Fruit fly (Drosophila melanogaster): ENCODE measurements around the gene CG34159.
A peak's percentile ranks its signal among the peaks of the same experiment; 100 is the strongest.

Gene CG34159

DNA sequence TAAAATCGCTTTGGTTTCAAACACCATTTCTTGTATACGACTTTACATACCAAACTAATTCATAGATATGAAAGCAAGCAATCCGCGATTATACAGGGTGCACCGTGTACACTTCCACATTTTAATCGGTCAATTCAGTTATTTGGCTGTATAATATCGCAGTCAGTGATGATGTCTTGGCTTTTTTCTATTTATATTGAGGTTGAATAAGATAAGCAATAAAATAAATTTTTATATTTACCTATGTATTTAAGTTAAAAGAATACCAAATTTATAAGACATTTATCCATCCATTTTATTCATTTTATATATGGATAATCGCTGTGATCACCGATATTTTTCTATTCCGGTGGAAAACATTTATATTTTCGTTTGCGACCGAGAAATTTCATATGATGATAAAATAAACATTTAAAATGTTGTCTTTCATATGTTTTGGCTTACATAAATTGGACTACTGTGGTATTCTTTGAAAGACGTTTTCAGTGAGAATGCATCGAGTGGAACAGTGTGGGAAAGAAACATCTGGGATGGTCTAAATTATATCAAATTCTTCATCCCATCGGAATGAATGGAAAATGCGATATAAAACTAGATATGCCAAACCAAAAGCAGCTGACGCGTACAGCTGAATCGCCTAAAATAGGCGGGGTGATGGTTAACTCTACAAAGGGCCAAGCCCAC, 22.7 kb upstream of the CG34159 start, which contains the start of gene CG5708 (continued):
- TF ChIP-seq Hr3 (GFP tag; optimal IDR thresholded peaks at IDR 0.05) (no peak), CG13775 (GFP tag; optimal IDR thresholded peaks at IDR 0.05) (peak; percentile 17), CG10267 (tag; optimal IDR thresholded peaks at IDR 0.05) (peak; percentile 25), CG9932 (GFP tag; IDR thresholded peaks at IDR 0.05) (no peak), CG4282 (GFP tag; optimal IDR thresholded peaks at IDR 0.05) (no peak), ranshi (GFP tag; IDR thresholded peaks at IDR 0.05) (no peak), CG14965 (GFP tag; optimal IDR thresholded peaks at IDR 0.05; ENCODE audit: borderline replicate concordance) (no peak), CG4854 (GFP tag; optimal IDR thresholded peaks at IDR 0.05) (no peak), pzg (GFP tag; optimal IDR thresholded peaks at IDR 0.05) (peak; percentile 58), en (GFP tag; optimal IDR thresholded peaks at IDR 0.05) (no peak)

DNA sequence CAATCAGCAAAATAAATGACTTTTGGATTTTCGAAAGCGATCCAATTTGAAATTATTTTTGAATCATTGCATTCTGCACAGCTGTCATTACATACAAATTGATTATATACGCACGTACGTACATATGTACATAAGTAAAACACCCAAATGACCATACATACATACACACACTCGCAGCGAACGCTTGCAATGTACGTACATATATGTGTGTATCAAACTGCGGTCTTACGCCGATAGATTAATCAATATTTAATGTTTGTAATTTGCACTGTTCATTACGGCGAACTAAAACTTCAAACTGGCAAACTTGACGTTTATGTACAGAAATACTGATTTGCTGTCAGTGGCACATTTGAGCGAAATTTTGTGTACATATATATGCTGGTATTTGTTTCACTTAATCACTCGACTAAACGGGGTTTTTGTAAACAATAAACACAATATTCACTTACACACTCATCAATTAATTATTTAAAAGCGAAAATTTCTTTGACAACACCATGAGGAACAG, 22.2 kb upstream of the CG34159 start:
- TF ChIP-seq sens (GFP tag), result peak; percentile 14
- peak; percentile 72 for TF ChIP-seq cg (GFP tag; optimal IDR thresholded peaks at IDR 0.05)
- TF ChIP-seq cad (GFP tag; optimal IDR thresholded peaks at IDR 0.05), result no peak
- TF ChIP-seq CG32767 (GFP tag; IDR thresholded peaks at IDR 0.05), result 0 out of 2 replicates have a peak, but pooled peaks have one; percentile 25
- TF ChIP-seq rib (GFP tag; IDR thresholded peaks at IDR 0.05), result no peak
- no peak for TF ChIP-seq gt (GFP tag; IDR thresholded peaks at IDR 0.05)
- TF ChIP-seq seq (GFP tag; IDR thresholded peaks at IDR 0.05), result no peak
- TF ChIP-seq CG31388 (GFP tag; optimal IDR thresholded peaks at IDR 0.05), result no peak
- TF ChIP-seq Bteb2 (GFP tag; optimal IDR thresholded peaks at IDR 0.05), result no peak
- TF ChIP-seq nerfin-1 (tag; optimal IDR thresholded peaks at IDR 0.05), result peak; percentile 42
- peak; percentile 67 for TF ChIP-seq MESR4 (GFP tag; optimal IDR thresholded peaks at IDR 0.05)
- no peak for TF ChIP-seq Ets97D (GFP tag; optimal IDR thresholded peaks at IDR 0.05)
- TF ChIP-seq CG34376 (GFP tag; optimal IDR thresholded peaks at IDR 0.05), result peak; percentile 10
- TF ChIP-seq eve (GFP tag; optimal IDR thresholded peaks at IDR 0.05), result peak in 1 of 2 experiments; percentile 81
- peak; percentile 16 for TF ChIP-seq lbe (GFP tag; optimal IDR thresholded peaks at IDR 0.05)
- TF ChIP-seq CG7357 (GFP tag; IDR thresholded peaks at IDR 0.05), result no peak

DNA sequence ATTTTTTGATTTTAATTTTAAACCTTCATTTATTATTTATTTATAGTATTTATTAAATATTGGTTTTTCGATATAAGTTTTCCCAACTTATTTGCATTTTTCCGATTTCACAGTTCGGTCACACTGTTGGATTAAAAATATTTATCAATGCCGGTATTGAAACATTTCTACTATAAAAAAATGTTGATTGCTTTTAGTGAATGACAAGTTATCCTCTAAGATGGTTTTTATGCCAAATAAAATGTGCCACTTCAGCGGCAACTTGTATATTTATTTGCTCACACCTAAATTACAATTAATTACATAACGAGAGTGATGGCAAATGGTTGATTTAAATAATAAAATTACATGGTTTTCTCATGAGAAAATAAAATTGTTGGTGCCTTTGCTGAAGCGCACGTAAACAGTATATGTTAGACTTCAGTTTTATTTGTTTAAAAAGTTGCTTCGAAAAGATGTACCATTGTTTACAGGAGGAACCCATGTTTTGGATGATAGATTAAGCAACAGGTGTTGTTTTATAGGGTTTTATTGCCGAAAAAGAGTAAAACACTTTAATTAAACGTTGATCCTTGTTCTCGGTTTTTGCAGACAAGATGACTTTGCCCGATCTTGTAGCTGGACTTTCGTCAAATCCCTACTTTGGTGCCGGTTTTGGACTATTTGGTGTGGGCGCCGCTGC, 18.6 kb upstream of the CG34159 start, which contains the start of gene Bcs1:
Gene Bcs1 (plus strand): TSS at position 108 of the 682 bp plus-strand sequence.
- peak; percentile 21 for TF ChIP-seq nerfin-1 (tag; optimal IDR thresholded peaks at IDR 0.05)
- TF ChIP-seq CG10267 (tag; optimal IDR thresholded peaks at IDR 0.05), result peak; percentile 9
- peak; percentile 15 for TF ChIP-seq CG14710 (tag; optimal IDR thresholded peaks at IDR 0.05)
- TF ChIP-seq CG4617 (GFP tag; optimal IDR thresholded peaks at IDR 0.05; ENCODE audit: borderline replicate concordance), result peak; percentile 8
- TF ChIP-seq gfzf (GFP tag; optimal IDR thresholded peaks at IDR 0.05), result peak; percentile 57
- TF ChIP-seq CG2712 (tag; optimal IDR thresholded peaks at IDR 0.05), result peak; percentile 19
- TF ChIP-seq CG15601 (tag; optimal IDR thresholded peaks at IDR 0.05), result peak; percentile 15
- TF ChIP-seq da (GFP tag; optimal IDR thresholded peaks at IDR 0.05), result no peak
- peak; percentile 45 for TF ChIP-seq CG9797 (GFP tag; optimal IDR thresholded peaks at IDR 0.05)
- TF ChIP-seq lbe (GFP tag; optimal IDR thresholded peaks at IDR 0.05), result peak; percentile 62
- TF ChIP-seq YL-1 (GFP tag; optimal IDR thresholded peaks at IDR 0.05), result peak; percentile 26
- TF ChIP-seq MESR4 (GFP tag; optimal IDR thresholded peaks at IDR 0.05), result peak; percentile 13
- TF ChIP-seq trem (tag; optimal IDR thresholded peaks at IDR 0.05), result peak; percentile 48
- TF ChIP-seq lov (optimal IDR thresholded peaks at IDR 0.05), result no peak
- TF ChIP-seq lov (GFP tag; IDR thresholded peaks at IDR 0.05), result no peak
- peak; percentile 25 for TF ChIP-seq pzg (GFP tag; optimal IDR thresholded peaks at IDR 0.05)
- TF ChIP-seq stwl (tag; optimal IDR thresholded peaks at IDR 0.05), result peak; percentile 24
- peak; percentile 15 for TF ChIP-seq scrt (GFP tag; optimal IDR thresholded peaks at IDR 0.05)
- peak; percentile 91 for TF ChIP-seq kah (GFP tag; optimal IDR thresholded peaks at IDR 0.05)
- peak; percentile 26 for TF ChIP-seq Dp (GFP tag; optimal IDR thresholded peaks at IDR 0.05)
- TF ChIP-seq Bteb2 (GFP tag; optimal IDR thresholded peaks at IDR 0.05), result no peak
- no peak for TF ChIP-seq Eip74EF (GFP tag; optimal IDR thresholded peaks at IDR 0.05)
- peak; percentile 27 for TF ChIP-seq sd (tag; optimal IDR thresholded peaks at IDR 0.05)
- peak in 1 of 2 experiments; percentile 95 for TF ChIP-seq Pdp1 (GFP tag; optimal IDR thresholded peaks at IDR 0.05)
- no peak for TF ChIP-seq bab2 (GFP tag; optimal IDR thresholded peaks at IDR 0.05)

All from whole organism, embryonic.